Worm (Caenorhabditis elegans): Measurements from ENCODE around the gene spe-26.

The spe-26 gene

ce11 chrIV:10425129-10425528 lies 33.4 kb upstream of the spe-26 start:
- TF ChIP-seq crh-2 (tag; optimal IDR thresholded peaks at IDR 0.05) (peak; percentile 6), C34F6.9 (tag; optimal IDR thresholded peaks at IDR 0.05) (peak; percentile 37), ceh-82 (tag; optimal IDR thresholded peaks at IDR 0.05) (no peak), nhr-23 (tag; optimal IDR thresholded peaks at IDR 0.05) (no peak), fos-1 (tag; optimal IDR thresholded peaks at IDR 0.05) (peak; percentile 21), F13H6.1 (tag; optimal IDR thresholded peaks at IDR 0.05) (peak; percentile 24), skn-1 (tag; optimal IDR thresholded peaks at IDR 0.05) (no peak), ceh-16 (tag; optimal IDR thresholded peaks at IDR 0.05) (no peak), nhr-77 (tag; optimal IDR thresholded peaks at IDR 0.05) (no peak), nhr-21 (tag; optimal IDR thresholded peaks at IDR 0.05) (no peak), nhr-129 (tag; optimal IDR thresholded peaks at IDR 0.05) (peak; percentile 24), mab-5 (tag; optimal IDR thresholded peaks at IDR 0.05) (no peak), lsy-2 (tag; optimal IDR thresholded peaks at IDR 0.05) (peak in 1 of 2 experiments; percentile 53), elt-3 (tag; optimal IDR thresholded peaks at IDR 0.05) (no peak), unc-62 (GFP tag; optimal IDR thresholded peaks at IDR 0.05) (no peak), unc-55 (GFP tag; optimal IDR thresholded peaks at IDR 0.05) (peak; percentile 47), lin-11 (tag; optimal IDR thresholded peaks at IDR 0.05) (no peak), sma-3 (GFP tag; optimal IDR thresholded peaks at IDR 0.05) (no peak)

- no peak for TF ChIP-seq ceh-82 (tag; optimal IDR thresholded peaks at IDR 0.05)
- TF ChIP-seq F13H6.1 (tag; optimal IDR thresholded peaks at IDR 0.05), result no peak
- no peak for TF ChIP-seq sma-9 (GFP tag; optimal IDR thresholded peaks at IDR 0.05)
- no peak for TF ChIP-seq sma-9 (tag; optimal IDR thresholded peaks at IDR 0.05)
- no peak for TF ChIP-seq aly-2 (tag; optimal IDR thresholded peaks at IDR 0.05)
These were observed 32.8 kb upstream of the spe-26 start, which contains the start of gene F13B12.1 for ce11 chrIV:10424535-10424934. F13B12.1 (minus strand) TSS chrIV:10424635.

ce11 chrIV:10422230-10422629 lies 30.5 kb upstream of the spe-26 start:
- TF ChIP-seq aly-2 (tag; optimal IDR thresholded peaks at IDR 0.05) (no peak), F13H6.1 (tag; optimal IDR thresholded peaks at IDR 0.05) (peak; percentile 38), lin-11 (tag; optimal IDR thresholded peaks at IDR 0.05) (no peak), nhr-6 (tag; optimal IDR thresholded peaks at IDR 0.05) (no peak), ama-1 (optimal IDR thresholded peaks at IDR 0.05) (no peak), nhr-12 (tag; optimal IDR thresholded peaks at IDR 0.05) (no peak)

- TF ChIP-seq ceh-16 (tag; optimal IDR thresholded peaks at IDR 0.05) (no peak), blmp-1 (tag; optimal IDR thresholded peaks at IDR 0.05; ENCODE audit: insufficient read depth) (peak; percentile 41), zag-1 (tag; optimal IDR thresholded peaks at IDR 0.05) (no peak), nhr-11 (tag; optimal IDR thresholded peaks at IDR 0.05) (no peak), C34F6.9 (tag; optimal IDR thresholded peaks at IDR 0.05) (no peak), nhr-6 (tag; optimal IDR thresholded peaks at IDR 0.05) (no peak), aly-2 (tag; optimal IDR thresholded peaks at IDR 0.05) (no peak), mdl-1 (tag; optimal IDR thresholded peaks at IDR 0.05) (no peak), nhr-129 (tag; optimal IDR thresholded peaks at IDR 0.05) (peak; percentile 18), nhr-237 (tag; optimal IDR thresholded peaks at IDR 0.05) (no peak)
These were observed 29.5 kb upstream of the spe-26 start for ce11 chrIV:10421256-10421655.

ce11 chrIV:10420440-10420839 lies 28.7 kb upstream of the spe-26 start:
- peak; percentile 71 for TF ChIP-seq fos-1 (tag; optimal IDR thresholded peaks at IDR 0.05)
- TF ChIP-seq sem-4 (tag; optimal IDR thresholded peaks at IDR 0.05), result no peak

- TF ChIP-seq C34F6.9 (tag; optimal IDR thresholded peaks at IDR 0.05) (peak; percentile 44), R02D3.7 (tag; optimal IDR thresholded peaks at IDR 0.05) (no peak), nhr-129 (tag; optimal IDR thresholded peaks at IDR 0.05) (peak; percentile 18), lsy-2 (tag; optimal IDR thresholded peaks at IDR 0.05) (no peak), zag-1 (tag; optimal IDR thresholded peaks at IDR 0.05) (no peak), ama-1 (optimal IDR thresholded peaks at IDR 0.05) (no peak), F13H6.1 (tag; optimal IDR thresholded peaks at IDR 0.05) (no peak), mbf-1 (tag; optimal IDR thresholded peaks at IDR 0.05) (no peak), ztf-1 (GFP tag; conservative IDR thresholded peaks at IDR 0.05) (no peak), peb-1 (tag; optimal IDR thresholded peaks at IDR 0.05) (no peak), lin-13 (GFP tag; optimal IDR thresholded peaks at IDR 0.05) (no peak), elt-3 (tag; optimal IDR thresholded peaks at IDR 0.05) (no peak), mdl-1 (tag; optimal IDR thresholded peaks at IDR 0.05) (no peak), unc-62 (GFP tag; optimal IDR thresholded peaks at IDR 0.05) (no peak), nhr-23 (tag; optimal IDR thresholded peaks at IDR 0.05) (no peak), ZK546.5 (tag; optimal IDR thresholded peaks at IDR 0.05) (no peak), Y55F3AM.14 (GFP tag; optimal IDR thresholded peaks at IDR 0.05) (peak; percentile 1), nhr-25 (tag; optimal IDR thresholded peaks at IDR 0.05) (peak; percentile 32), nhr-21 (tag; optimal IDR thresholded peaks at IDR 0.05) (no peak), nhr-237 (tag; optimal IDR thresholded peaks at IDR 0.05) (no peak), lin-39 (tag; optimal IDR thresholded peaks at IDR 0.05) (no peak), alr-1 (tag; optimal IDR thresholded peaks at IDR 0.05) (no peak), ztf-4 (tag; optimal IDR thresholded peaks at IDR 0.05) (no peak), fos-1 (tag; optimal IDR thresholded peaks at IDR 0.05) (no peak), nhr-6 (tag; optimal IDR thresholded peaks at IDR 0.05) (no peak), ceh-82 (tag; optimal IDR thresholded peaks at IDR 0.05) (no peak), gmeb-1 (tag; optimal IDR thresholded peaks at IDR 0.05) (no peak), nhr-77 (tag; optimal IDR thresholded peaks at IDR 0.05) (no peak)
These were observed 28.2 kb upstream of the spe-26 start for ce11 chrIV:10419896-10420295.
